Fruit fly (Drosophila melanogaster) whole organism, embryonic: ENCODE measurements around the gene sa.

Source experiments
- Ada2b ChIP-seq: fragments of 200-800 bp; sonication (Bioruptor generic); IDR thresholded peaks from 2 replicates; pipeline ENCODE4 v1.3.6; 2022; ENCODE audit warnings: missing biosample characterization, missing genetic modification characterization
- C15 ChIP-seq: fragments of 200-800 bp; sonication (Bioruptor generic); IDR thresholded peaks from 3 replicates; pipeline ENCODE4 v1.3.6; 2022; ENCODE audit warnings: missing biosample characterization, missing genetic modification characterization
- CG11398 ChIP-seq: fragments of 200-800 bp; sonication (Bioruptor generic); optimal IDR thresholded peaks from 2 replicates; lab custom pipeline; 2016; ENCODE audit warnings: missing biosample characterization, missing genetic modification characterization
- CG11456 ChIP-seq: fragments of 200-800 bp; sonication (Bioruptor generic); IDR thresholded peaks from 3 replicates; pipeline ENCODE4 v1.3.6; 2022; ENCODE audit warnings: missing biosample characterization, missing genetic modification characterization
- CG12104 ChIP-seq: fragments of 200-800 bp; sonication (Bioruptor generic); optimal IDR thresholded peaks from 3 replicates; lab custom pipeline; 2016; ENCODE audit warnings: missing biosample characterization, missing genetic modification characterization
- CG12299 ChIP-seq: fragments of 200-800 bp; sonication (Bioruptor generic); optimal IDR thresholded peaks from 2 replicates; lab custom pipeline; 2018; ENCODE audit warnings: missing biosample characterization, mild to moderate bottlenecking, missing genetic modification characterization
- CG12391 ChIP-seq: fragments of 200-800 bp; sonication (Bioruptor generic); optimal IDR thresholded peaks from 3 replicates; lab custom pipeline; 2018; ENCODE audit warnings: missing biosample characterization, mild to moderate bottlenecking, missing genetic modification characterization, moderate library complexity
- CG14050 ChIP-seq: fragments of 200-800 bp; sonication (Bioruptor generic); IDR thresholded peaks from 3 replicates; pipeline ENCODE4 v1.3.6; 2022; ENCODE audit warnings: missing biosample characterization, missing genetic modification characterization
- CG15696 ChIP-seq: fragments of 200-800 bp; sonication (Bioruptor generic); optimal IDR thresholded peaks from 2 replicates; lab custom pipeline; 2019; ENCODE audit warnings: missing biosample characterization, mild to moderate bottlenecking, missing genetic modification characterization, moderate library complexity
- CG16813 ChIP-seq: fragments of 200-800 bp; sonication (Bioruptor generic); IDR thresholded peaks from 3 replicates; pipeline ENCODE4 v1.3.6; 2022; ENCODE audit warnings: missing biosample characterization, missing genetic modification characterization; ENCODE audit not compliant: partially characterized antibody
- CG17568 ChIP-seq: fragments of 200-800 bp; sonication (Bioruptor generic); optimal IDR thresholded peaks from 2 replicates; lab custom pipeline; 2018; ENCODE audit warnings: missing biosample characterization, mild to moderate bottlenecking, missing genetic modification characterization, moderate library complexity
- CG18619 ChIP-seq: fragments of 200-800 bp; sonication (Bioruptor generic); optimal IDR thresholded peaks from 3 replicates; lab custom pipeline; 2017; ENCODE audit warnings: missing biosample characterization, mild to moderate bottlenecking, missing genetic modification characterization
- CG2875 ChIP-seq: fragments of 200-800 bp; sonication (Bioruptor generic); optimal IDR thresholded peaks from 2 replicates; lab custom pipeline; 2017; ENCODE audit warnings: missing biosample characterization, mild to moderate bottlenecking, missing genetic modification characterization, missing genetic modification reagents
- CG3281 ChIP-seq: fragments of 200-800 bp; sonication (Bioruptor generic); optimal IDR thresholded peaks from 3 replicates; lab custom pipeline; 2017; ENCODE audit warnings: missing biosample characterization, mild to moderate bottlenecking, missing genetic modification characterization
- CG4360 ChIP-seq: fragments of 200-800 bp; sonication (Bioruptor generic); IDR thresholded peaks from 2 replicates; pipeline ENCODE4 v1.3.6; 2022; ENCODE audit warnings: missing biosample characterization, missing genetic modification characterization
- CG6272 ChIP-seq: fragments of 200-800 bp; sonication (Bioruptor generic); IDR thresholded peaks from 2 replicates; pipeline ENCODE4 v1.3.6; 2022; ENCODE audit warnings: missing biosample characterization, missing genetic modification characterization
- CG6683 ChIP-seq: fragments of 200-800 bp; sonication (Bioruptor generic); optimal IDR thresholded peaks from 2 replicates; lab custom pipeline; 2017; ENCODE audit warnings: missing biosample characterization, mild to moderate bottlenecking, missing genetic modification characterization, missing genetic modification reagents
- CG6689 ChIP-seq: fragments of 200-800 bp; sonication (Bioruptor generic); IDR thresholded peaks from 2 replicates; pipeline ENCODE4 v1.3.6; 2022; ENCODE audit warnings: missing biosample characterization, missing genetic modification characterization
- CG8388 ChIP-seq: fragments of 200-800 bp; sonication (Bioruptor generic); optimal IDR thresholded peaks from 2 replicates; lab custom pipeline; 2019; ENCODE audit warnings: missing biosample characterization, mild to moderate bottlenecking, missing genetic modification characterization, moderate library complexity
- CG9215 ChIP-seq: fragments of 200-800 bp; sonication (Bioruptor generic); IDR thresholded peaks from 2 replicates; pipeline ENCODE4 v1.3.6; 2022; ENCODE audit warnings: missing biosample characterization, missing genetic modification characterization
- CG9797 ChIP-seq: fragments of 200-800 bp; sonication (Bioruptor generic); optimal IDR thresholded peaks from 3 replicates; lab custom pipeline; 2018; ENCODE audit warnings: missing biosample characterization, mild to moderate bottlenecking, missing genetic modification characterization
- CrebB ChIP-seq: fragments of 200-800 bp; sonication (Bioruptor generic); optimal IDR thresholded peaks from 3 replicates; lab custom pipeline; 2018; ENCODE audit warnings: missing biosample characterization, mild to moderate bottlenecking, missing genetic modification characterization
- Dip3 ChIP-seq: fragments of 200-800 bp; sonication (Bioruptor generic); optimal IDR thresholded peaks from 3 replicates; lab custom pipeline; 2016; ENCODE audit warnings: missing biosample characterization, missing genetic modification characterization
- ERR ChIP-seq: fragments of 200-800 bp; sonication (Bioruptor generic); optimal IDR thresholded peaks from 2 replicates; lab custom pipeline; 2016; ENCODE audit warnings: missing biosample characterization, missing genetic modification characterization
- Ets97D ChIP-seq: fragments of 200-800 bp; sonication (Bioruptor generic); optimal IDR thresholded peaks from 3 replicates; lab custom pipeline; 2016; ENCODE audit warnings: missing biosample characterization, missing genetic modification characterization
- Fer1 ChIP-seq: fragments of 200-800 bp; sonication (Bioruptor generic); optimal IDR thresholded peaks from 2 replicates; lab custom pipeline; 2017; ENCODE audit warnings: missing biosample characterization, mild to moderate bottlenecking, missing genetic modification characterization
- HLH3B ChIP-seq: fragments of 200-800 bp; sonication (Bioruptor generic); IDR thresholded peaks from 2 replicates; pipeline ENCODE4 v1.3.6; 2022; ENCODE audit warnings: missing biosample characterization, missing genetic modification characterization
- Sox100B ChIP-seq: fragments of 200-800 bp; sonication (Bioruptor generic); optimal IDR thresholded peaks from 3 replicates; lab custom pipeline; 2018; ENCODE audit warnings: missing biosample characterization, mild to moderate bottlenecking, missing genetic modification characterization
- Xbp1 ChIP-seq: fragments of 200-800 bp; sonication (Bioruptor generic); optimal IDR thresholded peaks from 3 replicates; lab custom pipeline; 2016; ENCODE audit warnings: missing biosample characterization, mild to moderate bottlenecking, missing genetic modification characterization
- eyg ChIP-seq: fragments of 200-800 bp; sonication (Bioruptor generic); optimal IDR thresholded peaks from 3 replicates; lab custom pipeline; 2016; ENCODE audit warnings: missing biosample characterization, missing genetic modification characterization
- ftz-f1 ChIP-seq: fragments of 200-800 bp; sonication (Bioruptor generic); optimal IDR thresholded peaks from 2 replicates; lab custom pipeline; 2016; ENCODE audit warnings: missing biosample characterization, missing genetic modification characterization
- fu2 ChIP-seq: fragments of 200-800 bp; sonication (Bioruptor generic); optimal IDR thresholded peaks from 2 replicates; lab custom pipeline; 2016; ENCODE audit warnings: missing biosample characterization, missing genetic modification characterization
- gcm2 ChIP-seq: fragments of 200-800 bp; sonication (Bioruptor generic); optimal IDR thresholded peaks from 2 replicates; lab custom pipeline; 2016; ENCODE audit warnings: missing biosample characterization, missing genetic modification characterization
- gem ChIP-seq: fragments of 200-800 bp; sonication (Bioruptor generic); optimal IDR thresholded peaks from 2 replicates; lab custom pipeline; 2019; ENCODE audit warnings: missing biosample characterization, mild to moderate bottlenecking, missing genetic modification characterization, moderate library complexity
- gsb-n ChIP-seq: fragments of 200-800 bp; sonication (Bioruptor generic); optimal IDR thresholded peaks from 3 replicates; lab custom pipeline; 2018; ENCODE audit warnings: missing biosample characterization, mild to moderate bottlenecking, missing genetic modification characterization
- hb ChIP-seq: fragments of 200-800 bp; sonication (Bioruptor generic); IDR thresholded peaks from 3 replicates; pipeline ENCODE4 v1.3.6; 2022; ENCODE audit warnings: missing biosample characterization, missing genetic modification characterization; ENCODE audit not compliant: partially characterized antibody
- jigr1 ChIP-seq: fragments of 200-800 bp; sonication (Bioruptor generic); IDR thresholded peaks from 3 replicates; pipeline ENCODE4 v1.3.6; 2022; ENCODE audit warnings: missing biosample characterization, missing genetic modification characterization
- kah ChIP-seq: fragments of 200-800 bp; sonication (Bioruptor generic); optimal IDR thresholded peaks from 2 replicates; lab custom pipeline; 2018; ENCODE audit warnings: missing biosample characterization, mild to moderate bottlenecking, missing genetic modification characterization
- kay ChIP-seq: fragments of 200-800 bp; sonication (Bioruptor generic); optimal IDR thresholded peaks from 2 replicates; lab custom pipeline; 2016; ENCODE audit warnings: missing biosample characterization, missing genetic modification characterization
- mam ChIP-seq: fragments of 200-800 bp; sonication (Bioruptor generic); optimal IDR thresholded peaks from 3 replicates; lab custom pipeline; 2016; ENCODE audit warnings: missing biosample characterization, missing genetic modification characterization
- oc ChIP-seq: fragments of 200-800 bp; sonication (Bioruptor generic); optimal IDR thresholded peaks from 2 replicates; lab custom pipeline; 2018; ENCODE audit warnings: missing biosample characterization, mild to moderate bottlenecking, missing genetic modification characterization, moderate library complexity
- org-1 ChIP-seq: fragments of 200-800 bp; sonication (Bioruptor generic); optimal IDR thresholded peaks from 2 replicates; lab custom pipeline; 2017; ENCODE audit warnings: missing biosample characterization, missing genetic modification characterization
- otp ChIP-seq: fragments of 200-800 bp; sonication (Bioruptor generic); IDR thresholded peaks from 3 replicates; pipeline ENCODE4, ENCODE4 v1.3.6; 2022; ENCODE audit warnings: missing biosample characterization, missing genetic modification characterization
- pb ChIP-seq: fragments of 200-800 bp; sonication (Bioruptor generic); optimal IDR thresholded peaks from 3 replicates; lab custom pipeline; 2016; ENCODE audit warnings: missing biosample characterization, missing genetic modification characterization
- salm ChIP-seq: fragments of 200-800 bp; sonication (Bioruptor generic); optimal IDR thresholded peaks from 2 replicates; lab custom pipeline; 2018; ENCODE audit warnings: missing biosample characterization, mild to moderate bottlenecking, missing genetic modification characterization
- sens-2 ChIP-seq: fragments of 200-800 bp; sonication (Bioruptor generic); IDR thresholded peaks from 2 replicates; pipeline ENCODE4 v1.3.6; 2022; ENCODE audit warnings: missing biosample characterization, missing genetic modification characterization
- stc ChIP-seq: fragments of 200-800 bp; sonication (Bioruptor generic); IDR thresholded peaks from 2 replicates; pipeline ENCODE4 v1.3.6; 2022; ENCODE audit warnings: missing biosample characterization, missing genetic modification characterization
- sug ChIP-seq: fragments of 200-800 bp; optimal IDR thresholded peaks from 2 replicates; lab custom pipeline; 2019; ENCODE audit warnings: missing biosample characterization, mild to moderate bottlenecking, missing genetic modification characterization, moderate library complexity
- unc-4 ChIP-seq: fragments of 200-800 bp; sonication (Bioruptor generic); IDR thresholded peaks from 2 replicates; pipeline ENCODE4 v1.3.6; 2022; ENCODE audit warnings: missing biosample characterization, missing genetic modification characterization; ENCODE audit not compliant: partially characterized antibody
- wek ChIP-seq: fragments of 200-800 bp; sonication (Bioruptor generic); optimal IDR thresholded peaks from 3 replicates; lab custom pipeline; 2018; ENCODE audit warnings: missing biosample characterization, mild to moderate bottlenecking, missing genetic modification characterization, moderate library complexity
- yki ChIP-seq: fragments of >200 bp; optimal IDR thresholded peaks from 3 replicates; lab custom pipeline; 2018

The sa gene

DNA sequence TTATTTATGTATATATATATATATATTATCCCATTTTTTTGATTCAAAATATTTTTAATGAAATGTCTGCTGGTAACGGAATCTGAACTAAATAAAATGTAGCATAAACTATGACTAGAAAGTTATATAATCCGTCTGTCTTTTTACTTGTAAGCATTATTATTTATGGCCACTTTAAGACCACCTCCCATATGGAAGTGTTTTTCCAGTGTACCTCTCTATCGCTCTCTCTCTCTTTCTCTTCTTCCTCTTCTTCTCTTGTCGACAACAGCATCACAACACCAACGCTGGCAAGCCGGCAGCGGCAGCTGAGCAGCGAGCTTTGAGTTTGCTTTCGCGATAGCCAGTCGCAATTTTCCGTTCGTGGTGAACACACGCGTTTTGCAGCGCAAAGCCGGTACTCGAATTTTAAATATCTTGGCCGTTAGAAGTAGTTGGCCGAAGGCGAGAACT is 24.4 kb downstream of the sa start, which contains the start of gene rgn (continued):
- TF ChIP-seq hb (no peak), gem (tag; lab: Kevin White, UChicago) (peak; percentile 90), yki (lab: Kevin White, UChicago) (no peak), CG6683 (GFP tag; lab: Kevin White, UChicago) (peak; percentile 75), CG18619 (GFP tag; lab: Kevin White, UChicago) (peak; percentile 85), eyg (peak; percentile 64), CG12104 (GFP tag; lab: Kevin White, UChicago) (peak; percentile 65), sens-2 (GFP tag; lab: Robert Waterston, UW) (no peak), CG11456 (GFP tag; lab: Robert Waterston, UW) (peak; percentile 79), fu2 (GFP tag; lab: Kevin White, UChicago) (peak; percentile 52), Dip3 (GFP tag; lab: Kevin White, UChicago) (peak; percentile 33), CG12391 (tag; lab: Kevin White, UChicago) (peak; percentile 77), Ada2b (peak; percentile 81), stc (peak; percentile 71), org-1 (GFP tag; lab: Kevin White, UChicago) (peak; percentile 66), unc-4 (GFP tag; lab: Robert Waterston, UW) (no peak), CrebB (tag; lab: Kevin White, UChicago) (peak; percentile 43), CG17568 (GFP tag; lab: Kevin White, UChicago) (peak; percentile 13), otp (0 out of 3 replicates have a peak, but pooled peaks have one; percentile 51), kay (GFP tag; lab: Kevin White, UChicago) (peak; percentile 49), wek (no peak), pb (GFP tag; lab: Kevin White, UChicago) (peak; percentile 60), Xbp1 (GFP tag; lab: Kevin White, UChicago) (peak; percentile 78), CG14050 (peak; percentile 49; the same call in 2 of the 3 replicates), CG6272 (GFP tag; lab: Robert Waterston, UW) (peak; percentile 47; the same call in 1 of the 2 replicates), CG9797 (GFP tag; lab: Kevin White, UChicago) (no peak), kah (GFP tag; lab: Kevin White, UChicago) (peak; percentile 38), CG4360 (GFP tag; lab: Robert Waterston, UW) (no peak), mam (GFP tag; lab: Kevin White, UChicago) (peak; percentile 62), CG16813 (no peak), oc (tag; lab: Kevin White, UChicago) (peak; percentile 55), CG2875 (GFP tag; lab: Kevin White, UChicago) (peak; percentile 33), HLH3B (GFP tag; lab: Robert Waterston, UW) (peak; percentile 47; the same call in 1 of the 2 replicates), sug (tag; lab: Kevin White, UChicago) (peak; percentile 53), salm (tag; lab: Kevin White, UChicago) (no peak), CG6689 (peak; percentile 75), CG12299 (tag; lab: Kevin White, UChicago) (no peak), Fer1 (GFP tag; lab: Kevin White, UChicago) (peak; percentile 86), CG9215 (GFP tag; lab: Robert Waterston, UW) (peak; percentile 72), Sox100B (GFP tag; lab: Kevin White, UChicago) (peak; percentile 71), ERR (peak; percentile 3), CG15696 (tag; lab: Kevin White, UChicago) (no peak), C15 (GFP tag; lab: Robert Waterston, UW) (peak; percentile 63; the same call in 2 of the 3 replicates), CG11398 (GFP tag; lab: Kevin White, UChicago) (no peak), ftz-f1 (GFP tag; lab: Kevin White, UChicago) (peak; percentile 7), CG8388 (GFP tag; lab: Kevin White, UChicago) (peak; percentile 43), CG3281 (peak; percentile 92), gcm2 (GFP tag; lab: Kevin White, UChicago) (no peak), gsb-n (tag; lab: Kevin White, UChicago) (no peak), jigr1 (no peak), Ets97D (GFP tag; lab: Kevin White, UChicago) (no peak)
